Fruit fly (Drosophila melanogaster): ENCODE data around the gene betaNACtes4.
"Not testable (repeated sequence)": the region's sequence is repeated elsewhere in the genome, so short reads cannot be mapped to it uniquely, and the experiment has no call there.

The betaNACtes4 gene

dm6 chrX:14380051-14380450 is at the start of gene betaNACtes4:
betaNACtes4 (plus strand) TSS chrX:14380351.
- not testable (repeated sequence) for TF ChIP-seq Sp1 (GFP tag; optimal IDR thresholded peaks at IDR 0.05); fru (GFP tag; optimal IDR thresholded peaks at IDR 0.05); dl (GFP tag; optimal IDR thresholded peaks at IDR 0.05; ENCODE audit: insufficient read depth in 1 of 2, partially characterized antibody in 2 of 2)

- TF ChIP-seq CrebA (GFP tag; optimal IDR thresholded peaks at IDR 0.05; ENCODE audit: borderline replicate concordance) (no peak), rgr (GFP tag; optimal IDR thresholded peaks at IDR 0.05) (no peak), CG9705 (GFP tag; optimal IDR thresholded peaks at IDR 0.05) (no peak), Sp1 (GFP tag; optimal IDR thresholded peaks at IDR 0.05) (no peak), Dfd (GFP tag; optimal IDR thresholded peaks at IDR 0.05) (no peak)
Measured at dm6 chrX:14331490-14332182, 48.5 kb upstream of the betaNACtes4 start.

dm6 chrX:14332243-14332642 is 47.9 kb upstream of the betaNACtes4 start:
- TF ChIP-seq foxo (GFP tag; optimal IDR thresholded peaks at IDR 0.05) (peak in 1 of 2 experiments; percentile 24), dmrt93B (GFP tag; optimal IDR thresholded peaks at IDR 0.05) (no peak), N (GFP tag; optimal IDR thresholded peaks at IDR 0.05) (no peak), Jra (GFP tag; optimal IDR thresholded peaks at IDR 0.05) (no peak), GATAd (GFP tag; optimal IDR thresholded peaks at IDR 0.05) (no peak), Hr83 (GFP tag; optimal IDR thresholded peaks at IDR 0.05; ENCODE audit: poor library complexity, severe bottlenecking) (no peak), OdsH (GFP tag; optimal IDR thresholded peaks at IDR 0.05) (no peak), CG9705 (GFP tag; optimal IDR thresholded peaks at IDR 0.05) (no peak), Rel (GFP tag; optimal IDR thresholded peaks at IDR 0.05) (no peak), Rel (tag; optimal IDR thresholded peaks at IDR 0.05) (no peak), Dif (GFP tag; optimal IDR thresholded peaks at IDR 0.05; ENCODE audit: partially characterized antibody) (no peak), dl (GFP tag; optimal IDR thresholded peaks at IDR 0.05; ENCODE audit: insufficient read depth in 1 of 2, partially characterized antibody in 2 of 2) (no peak), fru (GFP tag; optimal IDR thresholded peaks at IDR 0.05) (peak; percentile 25), woc (GFP tag; optimal IDR thresholded peaks at IDR 0.05) (no peak), Mio (GFP tag; optimal IDR thresholded peaks at IDR 0.05) (no peak), jim (GFP tag; optimal IDR thresholded peaks at IDR 0.05) (no peak), h (GFP tag; optimal IDR thresholded peaks at IDR 0.05) (peak; percentile 1), HLH106 (tag; optimal IDR thresholded peaks at IDR 0.05) (peak; percentile 31)

dm6 chrX:14378506-14378905 is 1.6 kb upstream of the betaNACtes4 start, which contains the start of gene betaNACtes3:
betaNACtes3 (plus strand) TSS chrX:14378806.
- TF ChIP-seq Mio (GFP tag; optimal IDR thresholded peaks at IDR 0.05); dsf (GFP tag; optimal IDR thresholded peaks at IDR 0.05; ENCODE audit: borderline replicate concordance); fru (GFP tag; optimal IDR thresholded peaks at IDR 0.05): not testable (repeated sequence)

Measured in whole organism, wandering third instar larva.